ENCODE assay signal across 2 worm cellular contexts in genomic region chrX:7269379-7269778, ce11.
TF ChIP-seq lines count a peak whose summit lies in the region.

grd-7 (minus strand) TSS chrX:7269479.

TF ChIP-seq in whole organism, L1 larva, 84 proteins besides CTCF, POLR2A, EP300 and RAD21:
- TF ChIP-seq blmp-1 (tag; optimal IDR thresholded peaks at IDR 0.05; lab: Kevin White, UChicago) (peak; percentile 22), ceh-8 (GFP tag; optimal IDR thresholded peaks at IDR 0.05; lab: Kevin White, UChicago) (no peak)
TF ChIP-seq in whole organism, L1 larva: peak in this region for 1.

TF ChIP-seq in whole organism, L4 larva, 104 proteins besides CTCF, POLR2A, EP300 and RAD21:
- TF ChIP-seq set-16 (GFP tag; IDR thresholded peaks at IDR 0.05; lab: Robert Waterston, UW) (0 out of 2 replicates have a peak, but pooled peaks have one; percentile 38), madf-5 (GFP tag; IDR thresholded peaks at IDR 0.05; lab: Robert Waterston, UW) (no peak), sdz-12 (GFP tag; optimal IDR thresholded peaks at IDR 0.05; lab: Kevin White, UChicago) (no peak), daf-16 (GFP tag; optimal IDR thresholded peaks at IDR 0.05; lab: Kevin White, UChicago) (no peak), daf-16 (tag; optimal IDR thresholded peaks at IDR 0.05; lab: Kevin White, UChicago) (no peak)
